Worm (Caenorhabditis elegans): ENCODE results near the gene srt-33.

DNA sequence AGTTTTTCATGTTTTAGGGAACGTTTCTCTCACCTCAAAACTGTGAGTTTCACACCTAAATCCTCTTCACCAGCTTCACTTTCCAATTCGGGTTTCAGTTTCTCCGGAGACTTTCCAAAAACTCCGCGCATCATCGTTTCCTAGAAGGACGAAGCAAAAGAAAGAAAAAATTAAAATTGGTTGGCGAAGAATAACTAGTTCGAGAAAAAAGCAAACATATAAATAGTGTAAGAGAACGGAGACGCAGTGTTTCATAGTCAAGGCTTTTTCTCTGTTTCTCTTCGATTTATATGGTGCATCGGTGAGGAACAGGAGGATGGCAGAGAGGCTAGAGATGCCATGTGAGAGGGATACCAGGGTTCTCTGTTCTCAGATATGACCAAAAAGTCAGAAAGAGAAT, 43.1 kb upstream of the srt-33 start, which contains the start of gene F47B8.3:
- no peak for TF ChIP-seq nhr-76 (tag; optimal IDR thresholded peaks at IDR 0.05)
- no peak for TF ChIP-seq lin-13 (GFP tag; optimal IDR thresholded peaks at IDR 0.05)
- TF ChIP-seq lin-35 (GFP tag; optimal IDR thresholded peaks at IDR 0.05): peak; percentile 52 to 57
- no peak for TF ChIP-seq lin-39 (tag; optimal IDR thresholded peaks at IDR 0.05)
- TF ChIP-seq ceh-88 (GFP tag; IDR thresholded peaks at IDR 0.05): no peak
- TF ChIP-seq lsy-2 (tag; optimal IDR thresholded peaks at IDR 0.05): peak; percentile 19 to 60
- TF ChIP-seq nhr-237 (tag; optimal IDR thresholded peaks at IDR 0.05): no peak
- peak; percentile 20 to 43 (median 23) for TF ChIP-seq dpl-1 (GFP tag; optimal IDR thresholded peaks at IDR 0.05)
- TF ChIP-seq blmp-1 (tag; optimal IDR thresholded peaks at IDR 0.05): peak; percentile 50
- TF ChIP-seq ama-1 (optimal IDR thresholded peaks at IDR 0.05): no peak

All from whole organism, L1 larva.